Fruit fly (Drosophila melanogaster) whole organism: ENCODE results near the gene dyw.

Experiments
- Dll ChIP-seq: fragments of >200 bp; optimal IDR thresholded peaks from 2 replicates; lab custom pipeline; 2017
- pan ChIP-seq: fragments of >200 bp; optimal IDR thresholded peaks from 2 replicates; lab custom pipeline; 2017
- psq ChIP-seq: fragments of >200 bp; optimal IDR thresholded peaks from 2 replicates; lab custom pipeline; 2017
- usp ChIP-seq: fragments of >200 bp; optimal IDR thresholded peaks from 2 replicates; lab custom pipeline; 2017; ENCODE audit warnings: missing biosample characterization, missing genetic modification characterization, mixed read lengths

- TF ChIP-seq psq (lab: Kevin White, UChicago) (no peak), pan (lab: Kevin White, UChicago) (no peak), usp (GFP tag; lab: Kevin White, UChicago) (no peak), Dll (no peak)
Observed at dm6 chrX:2655998-2656397, 37.7 kb downstream of the dyw start.
